Worm (Caenorhabditis elegans) whole organism, young adult: ENCODE measurements around the gene upb-1.

ENCODE experiments used
- D2030.7 ChIP-seq: fragments of 200-800 bp; sonication (Bioruptor generic); IDR thresholded peaks from 2 replicates; pipeline ENCODE4 v1.3.6; 2022; ENCODE audit warnings: missing genetic modification reagents, missing genetic modification characterization, missing compliant biosample characterization
- F10E7.11 ChIP-seq: sonication (generic microtip); optimal IDR thresholded peaks from 2 replicates; lab custom pipeline; 2017; ENCODE audit warnings: mild to moderate bottlenecking, missing genetic modification characterization, moderate library complexity, missing compliant biosample characterization
- F22D6.2 ChIP-seq: sonication (generic microtip); optimal IDR thresholded peaks from 2 replicates; lab custom pipeline; 2016; ENCODE audit warnings: mild to moderate bottlenecking, missing genetic modification characterization, missing compliant biosample characterization
- F55B11.4 ChIP-seq: sonication (generic microtip); optimal IDR thresholded peaks from 2 replicates; lab custom pipeline; 2016; ENCODE audit warnings: missing compliant biosample characterization, missing genetic modification characterization, borderline replicate concordance; ENCODE audit not compliant: insufficient read depth
- F57A8.1 ChIP-seq: fragments of 200-800 bp; sonication (Bioruptor generic); optimal IDR thresholded peaks from 2 replicates; lab custom pipeline; 2018; ENCODE audit warnings: mild to moderate bottlenecking, missing genetic modification characterization, moderate library complexity, missing compliant biosample characterization
- F57C9.4 ChIP-seq: sonication (generic microtip); optimal IDR thresholded peaks from 2 replicates; lab custom pipeline; 2017; ENCODE audit warnings: mild to moderate bottlenecking, missing genetic modification characterization, missing compliant biosample characterization
- T26A5.8 ChIP-seq: sonication (generic microtip); optimal IDR thresholded peaks from 2 replicates; lab custom pipeline; 2016; ENCODE audit warnings: missing genetic modification characterization, missing compliant biosample characterization
- Y53G8AR.9 ChIP-seq: fragments of 200-800 bp; sonication (Bioruptor generic); conservative IDR thresholded peaks from 2 replicates; pipeline ENCODE4 v1.3.6; 2022; ENCODE audit warnings: missing genetic modification reagents, missing genetic modification characterization, missing compliant biosample characterization
- Y67H2A.10 ChIP-seq: fragments of 200-800 bp; sonication (Bioruptor generic); conservative IDR thresholded peaks from 2 replicates; pipeline ENCODE4 v1.3.6; 2022; ENCODE audit warnings: missing genetic modification reagents, missing genetic modification characterization, missing compliant biosample characterization
- Y79H2A.3 ChIP-seq: fragments of 200-800 bp; sonication (Bioruptor generic); conservative IDR thresholded peaks from 2 replicates; pipeline ENCODE4 v1.3.6; 2022; ENCODE audit warnings: missing genetic modification reagents, missing genetic modification characterization, missing compliant biosample characterization
- akir-1 ChIP-seq: fragments of 200-800 bp; sonication (Bioruptor generic); optimal IDR thresholded peaks from 2 replicates; lab custom pipeline; 2018; ENCODE audit warnings: mild to moderate bottlenecking, missing genetic modification characterization, moderate library complexity, missing compliant biosample characterization
- ama-1 ChIP-seq, 3 experiments: fragments of 150-350 bp in 1 of 3; sonication (generic microtip) in 2 of 3; optimal IDR thresholded peaks; 2 replicates each; lab custom pipeline; 2014 to 2018; ENCODE audit warnings: missing biosample characterization in 2 of 3, missing genetic modification characterization in 2 of 3, missing genetic modification reagents in 2 of 3
- atf-7 ChIP-seq: sonication (generic microtip); optimal IDR thresholded peaks from 2 replicates; lab custom pipeline; 2017; ENCODE audit warnings: mild to moderate bottlenecking, missing genetic modification characterization, missing compliant biosample characterization
- athp-1 ChIP-seq: sonication (generic microtip); optimal IDR thresholded peaks from 2 replicates; lab custom pipeline; 2017; ENCODE audit warnings: mild to moderate bottlenecking, missing genetic modification characterization, missing compliant biosample characterization
- attf-3 ChIP-seq: fragments of 200-800 bp; sonication (Bioruptor generic); conservative IDR thresholded peaks from 2 replicates; pipeline ENCODE4 v1.3.6; 2022; ENCODE audit warnings: missing genetic modification reagents, missing genetic modification characterization, missing compliant biosample characterization
- attf-5 ChIP-seq: fragments of 200-800 bp; sonication (Bioruptor generic); optimal IDR thresholded peaks from 2 replicates; lab custom pipeline; 2018; ENCODE audit warnings: mild to moderate bottlenecking, missing genetic modification characterization, missing compliant biosample characterization
- ccch-3 ChIP-seq: fragments of 200-800 bp; sonication (Bioruptor generic); optimal IDR thresholded peaks from 2 replicates; lab custom pipeline; 2018; ENCODE audit warnings: mild to moderate bottlenecking, missing genetic modification characterization, missing compliant biosample characterization
- cebp-1 ChIP-seq, 2 experiments: fragments of 200-800 bp in 1 of 2; sonication (Bioruptor generic) in 1 of 2; sonication (generic microtip) in 1 of 2; IDR thresholded peaks in 1 of 2; optimal IDR thresholded peaks in 1 of 2; 2 replicates each; pipeline versions ENCODE4 v1.3.6 to Lab custom; 2017 to 2022; ENCODE audit warnings: missing compliant biosample characterization in 2 of 2, missing genetic modification characterization in 2 of 2, mild to moderate bottlenecking in 1 of 2, missing genetic modification reagents in 1 of 2, moderate library complexity in 1 of 2
- dox-1 ChIP-seq: fragments of 200-800 bp; sonication (Bioruptor generic); IDR thresholded peaks from 2 replicates; pipeline ENCODE4 v1.3.6; 2022; ENCODE audit warnings: missing genetic modification reagents, missing genetic modification characterization, missing compliant biosample characterization
- egl-44 ChIP-seq: fragments of 200-800 bp; sonication (Bioruptor generic); IDR thresholded peaks from 2 replicates; pipeline ENCODE4 v1.3.6; 2022; ENCODE audit warnings: missing genetic modification reagents, missing genetic modification characterization, missing compliant biosample characterization
- ekl-4 ChIP-seq: fragments of 200-800 bp; sonication (Bioruptor generic); IDR thresholded peaks from 2 replicates; pipeline ENCODE4 v1.3.6; 2022; ENCODE audit warnings: missing genetic modification reagents, missing genetic modification characterization, missing compliant biosample characterization
- him-1 ChIP-seq: sonication (generic microtip); optimal IDR thresholded peaks from 2 replicates; lab custom pipeline; 2016; ENCODE audit warnings: missing genotype, missing genetic modification reagents, missing genetic modification characterization, missing compliant biosample characterization
- hlh-12 ChIP-seq: sonication (generic microtip); optimal IDR thresholded peaks from 2 replicates; lab custom pipeline; 2016; ENCODE audit warnings: missing genetic modification characterization, missing compliant biosample characterization
- hmg-1.2 ChIP-seq: fragments of 200-800 bp; sonication (Bioruptor generic); IDR thresholded peaks from 2 replicates; pipeline ENCODE4 v1.3.6; 2022; ENCODE audit warnings: missing genetic modification reagents, missing genetic modification characterization, missing compliant biosample characterization
- hrde-1 ChIP-seq: sonication (generic microtip); optimal IDR thresholded peaks from 2 replicates; lab custom pipeline; 2016; ENCODE audit warnings: missing genetic modification characterization, mild to moderate bottlenecking, missing compliant biosample characterization, moderate library complexity, missing genotype, missing genetic modification reagents, borderline replicate concordance
- lin-26 ChIP-seq: fragments of 200-800 bp; sonication (Bioruptor generic); IDR thresholded peaks from 2 replicates; pipeline ENCODE4 v1.3.6; 2022; ENCODE audit warnings: missing genetic modification reagents, missing genetic modification characterization, missing compliant biosample characterization
- lsl-1 ChIP-seq: fragments of 200-800 bp; sonication (Bioruptor generic); optimal IDR thresholded peaks from 2 replicates; lab custom pipeline; 2018; ENCODE audit warnings: mild to moderate bottlenecking, missing genetic modification characterization, moderate library complexity, missing compliant biosample characterization
- madf-10 ChIP-seq: sonication (generic microtip); optimal IDR thresholded peaks from 2 replicates; lab custom pipeline; 2016; ENCODE audit warnings: mild to moderate bottlenecking, missing genetic modification characterization, missing compliant biosample characterization
- mes-4 ChIP-seq: sonication (generic microtip); optimal IDR thresholded peaks from 2 replicates; lab custom pipeline; 2016; ENCODE audit warnings: missing genotype, missing genetic modification characterization, missing compliant biosample characterization
- mxl-1 ChIP-seq: sonication (generic microtip); optimal IDR thresholded peaks from 2 replicates; lab custom pipeline; 2016; ENCODE audit warnings: missing genetic modification characterization, missing compliant biosample characterization
- nhr-179 ChIP-seq: sonication (generic microtip); optimal IDR thresholded peaks from 2 replicates; lab custom pipeline; 2016; ENCODE audit warnings: mild to moderate bottlenecking, missing genetic modification characterization, missing compliant biosample characterization
- pha-4 ChIP-seq: fragments of 150-350 bp; sonication (generic microtip); optimal IDR thresholded peaks from 2 replicates; lab custom pipeline; 2014; ENCODE audit warnings: missing biosample characterization, missing genetic modification reagents, missing genetic modification characterization
- repo-1 ChIP-seq: sonication (generic microtip); optimal IDR thresholded peaks from 2 replicates; lab custom pipeline; 2017; ENCODE audit warnings: mild to moderate bottlenecking, missing genetic modification characterization, missing compliant biosample characterization
- rpc-1 ChIP-seq, 2 experiments: fragments of 150-350 bp in 1 of 2; sonication (generic microtip) in 1 of 2; optimal IDR thresholded peaks; 2 replicates each; lab custom pipeline; 2014 to 2018; ENCODE audit warnings: missing biosample characterization in 1 of 2, missing genetic modification characterization in 1 of 2, missing genetic modification reagents in 1 of 2, missing genotype in 1 of 2
- sdz-38 ChIP-seq: sonication (generic microtip); optimal IDR thresholded peaks from 2 replicates; lab custom pipeline; 2016; ENCODE audit warnings: missing genotype, missing genetic modification characterization, missing compliant biosample characterization
- sea-2 ChIP-seq: fragments of 200-800 bp; sonication (Bioruptor generic); IDR thresholded peaks from 2 replicates; pipeline ENCODE4 v1.3.6; 2022; ENCODE audit warnings: missing genetic modification characterization, missing compliant biosample characterization
- snpc-1.3 ChIP-seq: sonication (generic microtip); optimal IDR thresholded peaks from 2 replicates; lab custom pipeline; 2017; ENCODE audit warnings: missing genetic modification characterization, mild to moderate bottlenecking, missing compliant biosample characterization, antibody characterized with exemption, moderate library complexity, missing genotype, missing genetic modification reagents; ENCODE audit not compliant: insufficient read depth
- snpc-3.4 ChIP-seq: sonication (generic microtip); optimal IDR thresholded peaks from 2 replicates; lab custom pipeline; 2017; ENCODE audit warnings: missing genetic modification characterization, mild to moderate bottlenecking, missing compliant biosample characterization, antibody characterized with exemption, moderate library complexity, missing genotype, missing genetic modification reagents
- unc-130 ChIP-seq: sonication (generic microtip); optimal IDR thresholded peaks from 2 replicates; lab custom pipeline; 2016; ENCODE audit warnings: missing genetic modification reagents, missing genetic modification characterization, missing compliant biosample characterization
- unc-62 ChIP-seq: fragments of 150-350 bp; optimal IDR thresholded peaks from 2 replicates; lab custom pipeline; 2014; ENCODE audit warnings: missing biosample characterization, missing genetic modification reagents, missing genetic modification characterization
- zfh-2 ChIP-seq: fragments of 200-800 bp; sonication (Bioruptor generic); conservative IDR thresholded peaks from 2 replicates; pipeline ENCODE4 v1.3.6; 2022; ENCODE audit warnings: missing genetic modification reagents, missing genetic modification characterization, missing compliant biosample characterization
- zim-3 ChIP-seq: sonication (generic microtip); optimal IDR thresholded peaks from 2 replicates; lab custom pipeline; 2017; ENCODE audit warnings: mild to moderate bottlenecking, missing genetic modification characterization, moderate library complexity, missing compliant biosample characterization
- ztf-25 ChIP-seq: fragments of 200-800 bp; sonication (Bioruptor generic); IDR thresholded peaks from 2 replicates; pipeline ENCODE4 v1.3.6; 2022; ENCODE audit warnings: missing genetic modification reagents, missing genetic modification characterization, missing compliant biosample characterization
- ztf-28 ChIP-seq: fragments of 200-800 bp; sonication (Bioruptor generic); IDR thresholded peaks from 2 replicates; pipeline ENCODE4 v1.3.6; 2022; ENCODE audit warnings: missing genetic modification reagents, missing genetic modification characterization, missing compliant biosample characterization

Gene upb-1

DNA sequence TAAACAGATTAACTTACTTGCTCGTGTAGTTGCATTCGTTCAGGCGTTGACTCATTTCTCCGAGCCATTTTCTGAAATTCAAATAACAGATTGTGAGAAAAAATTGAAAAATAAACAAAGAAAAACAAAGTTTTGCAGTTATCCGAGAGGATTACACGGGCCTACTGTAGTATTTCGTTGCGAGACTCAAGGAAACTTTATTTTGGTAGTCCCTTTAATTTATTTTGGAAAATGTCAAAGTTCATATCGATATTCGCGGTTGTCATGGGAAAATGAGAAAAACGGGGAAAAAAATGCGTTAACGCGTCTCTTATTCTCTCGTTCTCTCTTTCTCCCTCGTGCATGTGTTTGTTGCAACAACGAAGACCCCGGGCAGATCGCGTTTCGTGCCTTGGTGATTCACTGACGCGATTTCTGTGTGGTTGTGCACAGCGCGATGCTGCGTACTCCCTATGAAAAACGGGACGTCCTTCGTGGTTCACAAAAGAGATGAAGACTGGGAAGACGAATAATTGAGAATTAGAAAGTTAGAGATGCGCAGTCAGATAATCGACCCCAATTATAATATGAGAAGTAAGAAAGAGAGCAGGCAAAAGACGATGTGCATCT, 41.4 kb upstream of the upb-1 start, which contains the start of gene set-4 (continued):
- TF ChIP-seq F57C9.4 (tag; lab: Kevin White, UChicago) = no peak
- TF ChIP-seq athp-1 = peak; percentile 38
- TF ChIP-seq unc-130 (GFP tag; lab: Kevin White, UChicago) = peak; percentile 2
- TF ChIP-seq unc-62 (GFP tag; lab: Kevin White, UChicago) = no peak
- TF ChIP-seq rpc-1 (optimal IDR thresholded peaks at IDR 0.05; lab: Kevin White, UChicago) = no peak
- TF ChIP-seq rpc-1 (tag; optimal IDR thresholded peaks at IDR 0.05; lab: Kevin White, UChicago) = no peak
- TF ChIP-seq him-1 = peak; percentile 10
- TF ChIP-seq attf-5 (GFP tag; lab: Kevin White, UChicago) = peak; percentile 95
- no peak for TF ChIP-seq nhr-179
- TF ChIP-seq dox-1 (GFP tag; lab: Robert Waterston, UW) = peak; percentile 93
- TF ChIP-seq atf-7 (tag; lab: Kevin White, UChicago) = peak; percentile 77
- TF ChIP-seq lin-26 = no peak
- TF ChIP-seq mes-4 (tag; lab: Kevin White, UChicago) = no peak
- TF ChIP-seq ztf-28 = no peak
- 0 out of 2 replicates have a peak, but pooled peaks have one; percentile 24 for TF ChIP-seq cebp-1 (GFP tag; IDR thresholded peaks at IDR 0.05; lab: Robert Waterston, UW)
- TF ChIP-seq cebp-1 (tag; optimal IDR thresholded peaks at IDR 0.05; lab: Kevin White, UChicago) = peak; percentile 88
- no peak for TF ChIP-seq akir-1
- TF ChIP-seq ama-1 (optimal IDR thresholded peaks at IDR 0.05; lab: Kevin White, UChicago) = no peak
- no peak for TF ChIP-seq ama-1 (GFP tag; optimal IDR thresholded peaks at IDR 0.05; lab: Kevin White, UChicago)
- no peak; the same call in 1 of the 2 replicates for TF ChIP-seq Y67H2A.10 (GFP tag; lab: Robert Waterston, UW)
- no peak for TF ChIP-seq Y79H2A.3 (GFP tag; lab: Robert Waterston, UW)
- no peak for TF ChIP-seq ccch-3
- TF ChIP-seq F10E7.11 (tag; lab: Kevin White, UChicago) = no peak
- peak; percentile 78 for TF ChIP-seq lsl-1 (GFP tag; lab: Kevin White, UChicago)
- no peak for TF ChIP-seq F57A8.1 (GFP tag; lab: Kevin White, UChicago)
- TF ChIP-seq ztf-25 = no peak
- no peak for TF ChIP-seq egl-44
- peak; percentile 68 for TF ChIP-seq madf-10
- TF ChIP-seq Y53G8AR.9 (GFP tag; lab: Robert Waterston, UW) = peak; percentile 82
- TF ChIP-seq hlh-12 (tag; lab: Kevin White, UChicago) = no peak
- peak; percentile 96 for TF ChIP-seq zfh-2 (GFP tag; lab: Robert Waterston, UW)
- TF ChIP-seq F55B11.4 (tag; lab: Kevin White, UChicago) = no peak
- peak; percentile 73 for TF ChIP-seq repo-1 (tag; lab: Kevin White, UChicago)
- no peak for TF ChIP-seq snpc-1.3 (tag; lab: Kevin White, UChicago)
- no peak for TF ChIP-seq pha-4 (tag; lab: Kevin White, UChicago)
- TF ChIP-seq snpc-3.4 (tag; lab: Kevin White, UChicago) = no peak
- TF ChIP-seq F22D6.2 (tag; lab: Kevin White, UChicago) = peak; percentile 44
- TF ChIP-seq attf-3 (GFP tag; lab: Robert Waterston, UW) = 0 out of 2 replicates have a peak, but pooled peaks have one; percentile 37
- TF ChIP-seq hmg-1.2 (GFP tag; lab: Robert Waterston, UW) = peak; percentile 68
- peak; percentile 84 for TF ChIP-seq ekl-4 (GFP tag; lab: Robert Waterston, UW)
- TF ChIP-seq sdz-38 (tag; lab: Kevin White, UChicago) = no peak
- TF ChIP-seq D2030.7 (GFP tag; lab: Robert Waterston, UW) = no peak
- TF ChIP-seq sea-2 (GFP tag; lab: Robert Waterston, UW) = no peak
- no peak for TF ChIP-seq mxl-1
- TF ChIP-seq hrde-1 (tag; lab: Kevin White, UChicago) = no peak
- TF ChIP-seq zim-3 (tag; lab: Kevin White, UChicago) = peak; percentile 11
- no peak for TF ChIP-seq T26A5.8
